Worm (Caenorhabditis elegans) whole organism, mixed stage, embryonic: ENCODE results near the gene dph-3.

Experiments
- M03D4.4 ChIP-seq: sonication (generic microtip); optimal IDR thresholded peaks from 2 replicates; lab custom pipeline; 2017; ENCODE audit warnings: mild to moderate bottlenecking, missing genetic modification characterization, missing compliant biosample characterization
- bed-3 ChIP-seq: fragments of 200-800 bp; sonication (Bioruptor generic); optimal IDR thresholded peaks from 3 replicates; lab custom pipeline; 2018; ENCODE audit warnings: mild to moderate bottlenecking, missing genetic modification characterization, moderate library complexity, missing compliant biosample characterization
- blmp-1 ChIP-seq: fragments of 150-350 bp; optimal IDR thresholded peaks from 2 replicates; lab custom pipeline; 2014; ENCODE audit warnings: missing biosample characterization, missing genetic modification characterization
- ceh-39 ChIP-seq: fragments of 150-350 bp; optimal IDR thresholded peaks from 2 replicates; lab custom pipeline; 2014; ENCODE audit warnings: missing biosample characterization, missing genetic modification characterization
- ceh-83 ChIP-seq: fragments of 200-800 bp; sonication (Bioruptor generic); optimal IDR thresholded peaks from 2 replicates; lab custom pipeline; 2018; ENCODE audit warnings: mild to moderate bottlenecking, missing genetic modification characterization, missing compliant biosample characterization
- ces-1 ChIP-seq: fragments of 150-350 bp; optimal IDR thresholded peaks from 2 replicates; lab custom pipeline; 2014; ENCODE audit warnings: missing biosample characterization, missing genetic modification reagents, missing genetic modification characterization
- cnd-1 ChIP-seq: fragments of 200-800 bp; sonication (Bioruptor generic); optimal IDR thresholded peaks from 2 replicates; lab custom pipeline; 2018; ENCODE audit warnings: mild to moderate bottlenecking, missing genetic modification characterization, missing compliant biosample characterization
- drap-1 ChIP-seq: fragments of 200-800 bp; sonication (Bioruptor generic); optimal IDR thresholded peaks from 3 replicates; lab custom pipeline; 2018; ENCODE audit warnings: mild to moderate bottlenecking, missing genetic modification characterization, missing compliant biosample characterization
- elt-3 ChIP-seq: fragments of 150-350 bp; optimal IDR thresholded peaks from 2 replicates; lab custom pipeline; 2014; ENCODE audit warnings: missing biosample characterization, missing genetic modification characterization
- flh-1 ChIP-seq: fragments of 200-800 bp; sonication (Bioruptor generic); optimal IDR thresholded peaks from 2 replicates; lab custom pipeline; 2018; ENCODE audit warnings: mild to moderate bottlenecking, missing genetic modification characterization, moderate library complexity, missing compliant biosample characterization
- ham-2 ChIP-seq: fragments of 200-800 bp; sonication (Bioruptor generic); optimal IDR thresholded peaks from 2 replicates; lab custom pipeline; 2018; ENCODE audit warnings: mild to moderate bottlenecking, missing genetic modification characterization, missing compliant biosample characterization
- lin-13 ChIP-seq: fragments of 150-350 bp; optimal IDR thresholded peaks from 2 replicates; lab custom pipeline; 2014; ENCODE audit warnings: missing biosample characterization, missing genetic modification characterization
- lin-32 ChIP-seq: fragments of 200-800 bp; sonication (Bioruptor generic); optimal IDR thresholded peaks from 2 replicates; lab custom pipeline; 2018; ENCODE audit warnings: mild to moderate bottlenecking, missing genetic modification characterization, missing compliant biosample characterization
- mab-5 ChIP-seq: fragments of 150-350 bp; optimal IDR thresholded peaks from 2 replicates; lab custom pipeline; 2014; ENCODE audit warnings: missing biosample characterization, missing genetic modification characterization
- mep-1 ChIP-seq: fragments of 150-350 bp; optimal IDR thresholded peaks from 2 replicates; lab custom pipeline; 2017; ENCODE audit warnings: missing biosample characterization, missing genetic modification reagents, missing genetic modification characterization, inconsistent platforms
- mls-2 ChIP-seq: sonication (generic microtip); optimal IDR thresholded peaks from 2 replicates; lab custom pipeline; 2016; ENCODE audit warnings: mild to moderate bottlenecking, missing genetic modification characterization, moderate library complexity, missing compliant biosample characterization
- nhr-12 ChIP-seq: fragments of 150-350 bp; optimal IDR thresholded peaks from 2 replicates; lab custom pipeline; 2014; ENCODE audit warnings: missing biosample characterization, missing genetic modification characterization
- nhr-2 ChIP-seq: fragments of 150-350 bp; optimal IDR thresholded peaks from 2 replicates; lab custom pipeline; 2014; ENCODE audit warnings: missing biosample characterization, missing genetic modification characterization
- nhr-237 ChIP-seq: fragments of 150-350 bp; optimal IDR thresholded peaks from 2 replicates; lab custom pipeline; 2014; ENCODE audit warnings: missing biosample characterization, missing genetic modification characterization
- nhr-28 ChIP-seq: fragments of 150-350 bp; optimal IDR thresholded peaks from 2 replicates; lab custom pipeline; 2014; ENCODE audit warnings: missing biosample characterization, missing genetic modification characterization
- nhr-76 ChIP-seq: sonication (generic microtip); optimal IDR thresholded peaks from 2 replicates; lab custom pipeline; 2017; ENCODE audit warnings: missing biosample characterization, missing genetic modification characterization
- pha-4 ChIP-seq: fragments of 150-350 bp; optimal IDR thresholded peaks from 2 replicates; lab custom pipeline; 2018; ENCODE audit warnings: missing biosample characterization, missing genetic modification reagents, missing genetic modification characterization
- sem-2 ChIP-seq: fragments of 200-800 bp; sonication (Bioruptor generic); optimal IDR thresholded peaks from 2 replicates; lab custom pipeline; 2018; ENCODE audit warnings: mild to moderate bottlenecking, missing genetic modification characterization, missing compliant biosample characterization
- snpc-4 ChIP-seq: fragments of 150-350 bp; optimal IDR thresholded peaks from 2 replicates; lab custom pipeline; 2014; ENCODE audit warnings: missing biosample characterization, missing genetic modification characterization
- sptf-1 ChIP-seq: sonication (generic microtip); optimal IDR thresholded peaks from 2 replicates; lab custom pipeline; 2017; ENCODE audit warnings: mild to moderate bottlenecking, missing genetic modification characterization, moderate library complexity, missing compliant biosample characterization
- unc-120 ChIP-seq: sonication (generic microtip); optimal IDR thresholded peaks from 2 replicates; lab custom pipeline; 2017; ENCODE audit warnings: missing genetic modification characterization, missing compliant biosample characterization; ENCODE audit not compliant: poor library complexity, severe bottlenecking
- unc-39 ChIP-seq: fragments of 150-350 bp; optimal IDR thresholded peaks from 2 replicates; lab custom pipeline; 2014; ENCODE audit warnings: missing biosample characterization, missing genetic modification characterization
- unc-62 ChIP-seq: fragments of 150-350 bp; optimal IDR thresholded peaks from 2 replicates; lab custom pipeline; 2014; ENCODE audit warnings: missing biosample characterization, missing genetic modification reagents, missing genetic modification characterization
- zip-8 ChIP-seq: fragments of 150-350 bp; optimal IDR thresholded peaks from 2 replicates; lab custom pipeline; 2014; ENCODE audit warnings: missing biosample characterization, missing genetic modification characterization
- ztf-11 ChIP-seq: fragments of 150-350 bp; optimal IDR thresholded peaks from 2 replicates; lab custom pipeline; 2014; ENCODE audit warnings: missing biosample characterization, missing genetic modification characterization

dph-3 gene

ce11 chrIV:9697869-9698268 is 9.1 kb upstream of the dph-3 start:
- no peak for TF ChIP-seq mab-5 (tag; lab: Kevin White, UChicago)
- no peak for TF ChIP-seq elt-3 (tag; lab: Kevin White, UChicago)
- TF ChIP-seq zip-8 (tag; lab: Kevin White, UChicago), result no peak
- TF ChIP-seq mep-1 (tag; lab: Kevin White, UChicago), result no peak
- no peak for TF ChIP-seq flh-1 (GFP tag; lab: Kevin White, UChicago)
- TF ChIP-seq unc-39 (tag; lab: Kevin White, UChicago), result no peak
- no peak for TF ChIP-seq bed-3 (GFP tag; lab: Kevin White, UChicago)
- no peak for TF ChIP-seq ceh-39 (tag; lab: Kevin White, UChicago)
- no peak for TF ChIP-seq ceh-83 (GFP tag; lab: Kevin White, UChicago)
- no peak for TF ChIP-seq nhr-2 (tag; lab: Kevin White, UChicago)
- no peak for TF ChIP-seq nhr-76 (tag; lab: Kevin White, UChicago)
- TF ChIP-seq unc-120 (tag; lab: Kevin White, UChicago), result no peak
- TF ChIP-seq M03D4.4 (tag; lab: Kevin White, UChicago), result no peak
- no peak for TF ChIP-seq lin-13 (tag; lab: Kevin White, UChicago)
- no peak for TF ChIP-seq ztf-11 (tag; lab: Kevin White, UChicago)

- no peak for TF ChIP-seq blmp-1 (tag; lab: Kevin White, UChicago)
- no peak for TF ChIP-seq cnd-1 (tag; lab: Kevin White, UChicago)
- no peak for TF ChIP-seq nhr-76 (tag; lab: Kevin White, UChicago)
These were observed 7.9 kb upstream of the dph-3 start for ce11 chrIV:9699062-9699461.

- TF ChIP-seq ztf-11 (tag; lab: Kevin White, UChicago) (no peak), ceh-83 (GFP tag; lab: Kevin White, UChicago) (no peak), snpc-4 (no peak), bed-3 (GFP tag; lab: Kevin White, UChicago) (no peak), unc-39 (tag; lab: Kevin White, UChicago) (no peak), cnd-1 (tag; lab: Kevin White, UChicago) (no peak), sem-2 (no peak), drap-1 (no peak), mep-1 (tag; lab: Kevin White, UChicago) (no peak), mls-2 (tag; lab: Kevin White, UChicago) (no peak)
These were observed 2.3 kb downstream of the dph-3 start, which contains the start of gene ant-1.3 for ce11 chrIV:9709205-9709604. ant-1.3 (minus strand) TSS chrIV:9709305.

- TF ChIP-seq ceh-39 (tag; lab: Kevin White, UChicago) (no peak), unc-39 (tag; lab: Kevin White, UChicago) (no peak), nhr-2 (tag; lab: Kevin White, UChicago) (no peak), flh-1 (GFP tag; lab: Kevin White, UChicago) (no peak), M03D4.4 (tag; lab: Kevin White, UChicago) (no peak), snpc-4 (no peak), sptf-1 (tag; lab: Kevin White, UChicago) (no peak), ham-2 (GFP tag; lab: Kevin White, UChicago) (no peak), nhr-12 (tag; lab: Kevin White, UChicago) (no peak), zip-8 (tag; lab: Kevin White, UChicago) (no peak), elt-3 (tag; lab: Kevin White, UChicago) (no peak), nhr-28 (tag; lab: Kevin White, UChicago) (no peak), blmp-1 (tag; lab: Kevin White, UChicago) (no peak), mab-5 (tag; lab: Kevin White, UChicago) (no peak), mep-1 (tag; lab: Kevin White, UChicago) (no peak), drap-1 (no peak), cnd-1 (tag; lab: Kevin White, UChicago) (no peak), lin-13 (tag; lab: Kevin White, UChicago) (no peak)
These were observed 2.9 kb downstream of the dph-3 start, which contains the start of gene nhr-38 for ce11 chrIV:9709887-9710286. nhr-38 (plus strand) TSS chrIV:9710187.

ce11 chrIV:9712782-9713181 is 5.8 kb downstream of the dph-3 start, which contains the start of gene K01H12.4:
K01H12.4 (plus strand) TSS chrIV:9713082.
- TF ChIP-seq mls-2 (tag; lab: Kevin White, UChicago) (no peak), nhr-76 (tag; lab: Kevin White, UChicago) (no peak), ces-1 (GFP tag; lab: Kevin White, UChicago) (no peak), ztf-11 (tag; lab: Kevin White, UChicago) (no peak), sem-2 (no peak), nhr-28 (tag; lab: Kevin White, UChicago) (no peak), nhr-12 (tag; lab: Kevin White, UChicago) (no peak), cnd-1 (tag; lab: Kevin White, UChicago) (no peak), ceh-39 (tag; lab: Kevin White, UChicago) (no peak), nhr-237 (tag; lab: Kevin White, UChicago) (no peak), sptf-1 (tag; lab: Kevin White, UChicago) (no peak), mep-1 (tag; lab: Kevin White, UChicago) (no peak), pha-4 (no peak), unc-62 (GFP tag; lab: Kevin White, UChicago) (no peak), lin-32 (GFP tag; lab: Kevin White, UChicago) (no peak)
